Worm (Caenorhabditis elegans) whole organism, L4/young adult: ENCODE results near the gene F14H12.17.

Source experiments
- W03F9.2 ChIP-seq: fragments of 150-350 bp; optimal IDR thresholded peaks from 2 replicates; lab custom pipeline; 2014; ENCODE audit warnings: missing biosample characterization, missing genetic modification characterization
- dao-5 ChIP-seq: sonication (generic microtip); optimal IDR thresholded peaks from 2 replicates; lab custom pipeline; 2016; ENCODE audit warnings: missing genotype, missing genetic modification characterization, moderate library complexity, missing compliant biosample characterization
- him-1 ChIP-seq: sonication (generic microtip); optimal IDR thresholded peaks from 2 replicates; lab custom pipeline; 2016; ENCODE audit warnings: missing genotype, missing genetic modification reagents, missing genetic modification characterization, missing compliant biosample characterization

DNA sequence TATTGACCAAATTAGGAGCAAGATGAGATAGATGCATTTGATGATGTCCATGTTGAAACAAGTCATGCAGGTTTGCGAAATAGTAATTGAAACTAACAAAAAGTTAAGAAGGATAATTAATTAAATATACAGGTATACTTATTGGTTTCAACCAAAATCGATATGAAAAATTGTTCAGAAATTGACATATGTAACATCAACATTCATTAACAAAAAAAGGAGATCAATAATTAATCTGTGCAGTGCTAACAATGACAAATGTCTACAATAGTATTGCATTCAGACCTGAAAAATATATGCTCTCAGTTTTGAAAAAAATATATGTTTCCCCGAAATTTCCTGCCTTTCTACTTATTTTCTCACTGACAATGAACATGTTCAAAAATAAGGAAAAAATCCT, 5.7 kb upstream of the F14H12.17 start, which contains the start of gene R160.4:
- TF ChIP-seq him-1 (tag; lab: Kevin White, UChicago) (no peak), dao-5 (tag; lab: Kevin White, UChicago) (no peak), W03F9.2 (tag; lab: Kevin White, UChicago) (no peak)
